2 worm cellular contexts compared by ENCODE assay signal in genomic region chrIII:5729367-5729766, ce11.
TF ChIP-seq lines count a peak whose summit lies in the region.

No protein-coding gene starts in this region.

TF ChIP-seq in whole organism, L4 larva, 104 proteins besides CTCF, POLR2A, EP300 and RAD21:
- TF ChIP-seq gei-8 (GFP tag; optimal IDR thresholded peaks at IDR 0.05; lab: Kevin White, UChicago) (no peak), aha-1 (tag; lab: Kevin White, UChicago) (peak; percentile 93)

TF ChIP-seq in whole organism, young adult, 124 proteins besides CTCF, POLR2A, EP300 and RAD21:
- TF ChIP-seq mes-4 (tag; optimal IDR thresholded peaks at IDR 0.05; lab: Kevin White, UChicago) (no peak), hmg-1.2 (GFP tag; IDR thresholded peaks at IDR 0.05; lab: Robert Waterston, UW) (0 out of 2 replicates have a peak, but pooled peaks have one; percentile 9)
